Fruit fly (Drosophila melanogaster): Measurements from ENCODE around the gene ND-13A.

ND-13A gene

DNA sequence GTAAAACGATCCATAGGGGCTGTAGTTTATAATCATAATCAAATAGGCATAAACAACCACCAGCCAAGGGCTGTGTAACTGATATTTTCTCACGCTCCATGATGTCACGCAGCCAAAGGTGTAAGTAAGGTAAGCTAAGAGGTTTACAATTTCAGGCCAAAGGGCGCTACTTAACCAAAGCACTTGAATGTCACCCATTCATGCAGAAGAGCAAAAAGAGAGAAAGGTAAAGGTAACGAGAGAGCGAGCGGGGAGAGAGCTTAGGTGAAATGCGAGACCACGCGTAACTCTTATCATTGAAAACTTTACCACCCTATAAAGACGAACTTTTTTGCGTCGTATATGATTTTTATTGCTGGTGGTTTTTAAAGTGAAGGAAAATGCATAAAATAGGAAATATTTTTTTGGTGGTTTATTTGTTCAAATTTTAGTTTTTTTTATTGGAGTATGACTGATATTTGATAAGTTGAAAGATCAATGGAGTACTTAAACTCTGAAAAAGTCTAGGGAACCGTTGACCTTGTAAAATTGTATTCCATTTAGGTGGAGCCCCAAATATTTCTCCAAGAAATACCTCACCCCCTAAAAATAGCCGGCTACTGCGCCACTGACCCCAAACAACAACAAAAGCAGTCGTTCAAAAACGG, 7.7 kb upstream of the ND-13A start (continued):
- TF ChIP-seq Eip93F (GFP tag; optimal IDR thresholded peaks at IDR 0.05), result peak; percentile 88
- peak; percentile 92 for TF ChIP-seq eg (GFP tag; IDR thresholded peaks at IDR 0.05)
- TF ChIP-seq cyc (GFP tag; optimal IDR thresholded peaks at IDR 0.05), result peak; percentile 98
- peak; percentile 74 for TF ChIP-seq dsx (GFP tag; optimal IDR thresholded peaks at IDR 0.05; ENCODE audit: poor library complexity, severe bottlenecking)
- TF ChIP-seq Eip78C (GFP tag), result peak; percentile 98
- TF ChIP-seq ss (GFP tag; optimal IDR thresholded peaks at IDR 0.05), result peak; percentile 57 to 77
- TF ChIP-seq fd85E (GFP tag; optimal IDR thresholded peaks at IDR 0.05), result peak; percentile 80
- TF ChIP-seq CG6163 (GFP tag; IDR thresholded peaks at IDR 0.05), result peak; percentile 95
- peak; percentile 91 for TF ChIP-seq Gug (GFP tag; IDR thresholded peaks at IDR 0.05)
- peak; percentile 98 for TF ChIP-seq Sox14 (GFP tag; optimal IDR thresholded peaks at IDR 0.05)
- TF ChIP-seq CG15336 (GFP tag; IDR thresholded peaks at IDR 0.05), result peak; percentile 91
- peak; percentile 94 for TF ChIP-seq CG11902 (GFP tag; optimal IDR thresholded peaks at IDR 0.05)
- peak; percentile 90 for TF ChIP-seq CG11294 (GFP tag; IDR thresholded peaks at IDR 0.05)
- TF ChIP-seq CG3032 (tag; optimal IDR thresholded peaks at IDR 0.05), result peak; percentile 86

DNA sequence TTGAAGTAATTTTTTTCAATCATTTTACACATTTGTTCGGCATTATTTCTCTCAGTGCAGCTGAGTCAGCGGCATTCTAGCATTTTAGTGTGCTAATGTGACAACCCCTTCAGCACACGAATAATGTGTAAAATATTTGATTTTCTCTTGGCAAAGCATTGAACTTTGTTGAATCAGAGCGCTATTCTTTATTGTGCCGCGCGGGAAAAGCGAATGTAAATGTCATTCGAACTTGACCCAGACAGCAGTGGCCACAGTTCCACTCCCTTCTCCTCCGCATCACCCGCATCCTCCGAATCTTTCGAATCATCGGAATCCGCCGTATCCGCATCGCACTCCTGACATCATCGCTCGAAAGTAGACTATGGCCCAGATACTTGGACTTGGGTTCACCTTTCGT, 3.6 kb upstream of the ND-13A start:
- no peak for TF ChIP-seq Blimp-1 (GFP tag; optimal IDR thresholded peaks at IDR 0.05)
- TF ChIP-seq CG3919 (GFP tag; optimal IDR thresholded peaks at IDR 0.05), result no peak
- TF ChIP-seq CG10631 (GFP tag; optimal IDR thresholded peaks at IDR 0.05), result no peak
- TF ChIP-seq CG32006 (GFP tag; optimal IDR thresholded peaks at IDR 0.05), result no peak
- TF ChIP-seq Hr4 (GFP tag; optimal IDR thresholded peaks at IDR 0.05), result no peak

DNA sequence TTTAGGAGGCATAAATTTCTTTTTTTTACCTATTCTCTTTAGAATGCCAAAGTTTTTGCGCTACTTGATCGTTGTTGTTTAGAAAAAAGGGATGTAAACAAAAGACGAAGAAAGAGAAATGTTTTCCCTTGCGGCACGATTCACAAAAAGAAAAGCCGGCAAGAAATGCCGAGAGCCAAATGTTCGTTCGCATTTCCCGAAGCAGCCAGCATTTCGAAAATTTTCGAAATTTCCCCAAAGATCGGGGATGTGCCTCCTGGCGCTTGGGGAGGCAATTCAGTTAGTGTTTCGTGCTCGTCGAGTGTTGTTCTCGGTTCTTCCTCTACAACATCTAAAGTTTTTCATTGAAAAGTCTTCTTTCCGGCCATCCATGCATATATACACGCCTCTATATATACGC, 489 bp upstream of the ND-13A start, which contains the start of gene Msp300:
TSS of gene Msp300 (plus strand) at position 301 of the 400 bp plus-strand sequence.
- TF ChIP-seq Eip78C (GFP tag) (no peak), Hr39 (GFP tag; optimal IDR thresholded peaks at IDR 0.05) (no peak), Smox (GFP tag; optimal IDR thresholded peaks at IDR 0.05) (no peak), pdm3 (GFP tag; optimal IDR thresholded peaks at IDR 0.05) (no peak), Sox102F (GFP tag; optimal IDR thresholded peaks at IDR 0.05) (no peak), Lpt (GFP tag; optimal IDR thresholded peaks at IDR 0.05) (no peak), fd85E (GFP tag; optimal IDR thresholded peaks at IDR 0.05) (no peak), Blimp-1 (GFP tag; optimal IDR thresholded peaks at IDR 0.05) (no peak)

DNA sequence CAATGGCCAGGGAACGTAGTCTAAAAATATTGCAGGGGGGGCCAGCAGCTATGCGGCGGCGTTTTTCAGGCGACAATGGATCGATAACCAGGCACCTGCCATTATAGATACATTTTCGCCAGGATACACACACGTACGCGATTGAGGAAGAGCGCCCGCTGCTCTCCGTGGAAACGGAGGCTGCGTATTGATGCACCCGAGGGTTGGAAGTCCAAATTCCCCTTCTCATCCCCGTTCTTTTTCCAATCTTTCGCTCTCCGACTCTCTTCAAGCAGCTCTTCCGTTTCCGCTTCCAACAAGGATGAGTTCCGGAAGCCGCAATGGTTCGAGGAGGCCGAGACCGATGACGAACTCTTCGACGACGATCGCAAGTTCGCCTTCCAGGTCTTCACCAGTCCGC, 3.3 kb downstream of the ND-13A start:
- peak; percentile 50 for TF ChIP-seq Eip78C (GFP tag)
- peak; percentile 11 for TF ChIP-seq CG9139 (GFP tag; optimal IDR thresholded peaks at IDR 0.05)
- no peak for TF ChIP-seq CG4318 (GFP tag; optimal IDR thresholded peaks at IDR 0.05)

DNA sequence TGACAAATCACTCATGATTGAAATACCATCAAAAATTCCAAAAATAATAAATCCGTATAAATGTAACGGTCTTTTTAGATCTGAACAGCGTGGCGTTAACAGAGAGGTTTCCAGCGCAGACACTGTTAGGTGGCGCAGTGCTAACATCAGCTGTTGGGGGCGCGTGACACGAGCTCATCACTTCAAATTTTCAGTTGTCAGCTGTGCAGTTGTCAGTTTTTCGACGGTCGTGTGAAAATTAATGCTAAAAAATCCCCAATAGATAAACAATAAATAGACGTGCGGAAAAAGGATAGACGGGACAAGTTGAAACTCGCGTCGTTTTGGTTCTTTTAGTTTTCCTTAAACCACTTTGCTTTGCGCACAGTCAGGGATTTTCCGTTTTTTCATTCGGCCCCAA, 3.9 kb downstream of the ND-13A start, which contains the start of gene CG4230:
TSS of gene CG4230 (plus strand) at position 6 of the 400 bp plus-strand sequence.
- peak; percentile 5 for TF ChIP-seq esn (GFP tag; optimal IDR thresholded peaks at IDR 0.05)
- TF ChIP-seq Eip78C (GFP tag), result peak; percentile 52
- TF ChIP-seq Sox102F (GFP tag; optimal IDR thresholded peaks at IDR 0.05), result no peak
- peak; percentile 71 for TF ChIP-seq CG1621 (tag; optimal IDR thresholded peaks at IDR 0.05)
- peak; percentile 87 for TF ChIP-seq achi (GFP tag; optimal IDR thresholded peaks at IDR 0.05)
- TF ChIP-seq CG8319 (GFP tag; optimal IDR thresholded peaks at IDR 0.05), result no peak

DNA sequence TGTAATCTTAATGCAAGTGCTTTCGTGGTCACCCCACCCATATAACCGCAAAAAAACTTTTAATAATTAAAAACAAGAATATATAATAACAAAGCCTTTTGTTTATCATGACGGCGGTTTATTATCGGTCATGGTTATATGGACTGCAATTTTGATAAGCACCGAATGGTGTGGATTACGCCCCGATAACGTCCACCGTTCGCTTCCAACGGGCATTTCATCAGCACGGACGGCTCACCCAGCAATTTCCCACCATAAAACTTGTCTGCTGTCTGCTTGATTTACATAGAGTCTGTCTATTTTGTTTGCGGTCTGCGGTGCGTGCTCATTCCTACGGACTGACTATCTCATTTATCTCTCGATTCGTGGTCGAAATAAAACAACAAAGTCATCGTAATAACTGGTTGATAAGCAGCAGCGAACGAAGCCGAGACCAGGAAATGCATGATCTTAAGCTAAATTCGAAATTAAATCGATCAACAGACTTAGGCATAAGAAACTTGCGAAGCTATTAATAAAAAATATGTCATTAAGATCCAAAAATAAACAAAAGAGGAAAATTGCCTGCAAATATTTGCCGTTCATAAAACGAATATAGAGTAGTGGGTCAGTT, 4.6 kb downstream of the ND-13A start:
- TF ChIP-seq achi (GFP tag; optimal IDR thresholded peaks at IDR 0.05) (no peak), acj6 (GFP tag; optimal IDR thresholded peaks at IDR 0.05) (no peak), Hr4 (GFP tag; optimal IDR thresholded peaks at IDR 0.05) (no peak), Ets21C (GFP tag; optimal IDR thresholded peaks at IDR 0.05) (no peak), CG8119 (GFP tag; IDR thresholded peaks at IDR 0.05) (no peak), Eip93F (GFP tag; optimal IDR thresholded peaks at IDR 0.05) (peak; percentile 69), fkh (GFP tag; optimal IDR thresholded peaks at IDR 0.05) (peak; percentile 53), CG6808 (GFP tag; optimal IDR thresholded peaks at IDR 0.05) (no peak), Hr39 (GFP tag; optimal IDR thresholded peaks at IDR 0.05) (no peak), CG11294 (GFP tag; IDR thresholded peaks at IDR 0.05) (no peak), net (GFP tag; optimal IDR thresholded peaks at IDR 0.05) (no peak), Eip78C (GFP tag) (peak; percentile 29), esn (GFP tag; optimal IDR thresholded peaks at IDR 0.05) (no peak), CG15336 (GFP tag; IDR thresholded peaks at IDR 0.05) (no peak), eg (GFP tag; IDR thresholded peaks at IDR 0.05) (no peak), vri (GFP tag; optimal IDR thresholded peaks at IDR 0.05) (peak; percentile 77), Blimp-1 (GFP tag; optimal IDR thresholded peaks at IDR 0.05) (no peak), CG6792 (GFP tag; optimal IDR thresholded peaks at IDR 0.05) (no peak), topi (GFP tag; optimal IDR thresholded peaks at IDR 0.05) (no peak), fd85E (GFP tag; optimal IDR thresholded peaks at IDR 0.05) (no peak), CG31627 (GFP tag; optimal IDR thresholded peaks at IDR 0.05) (no peak)
